Fruit fly (Drosophila melanogaster): ENCODE data around the gene swa.

DNA sequence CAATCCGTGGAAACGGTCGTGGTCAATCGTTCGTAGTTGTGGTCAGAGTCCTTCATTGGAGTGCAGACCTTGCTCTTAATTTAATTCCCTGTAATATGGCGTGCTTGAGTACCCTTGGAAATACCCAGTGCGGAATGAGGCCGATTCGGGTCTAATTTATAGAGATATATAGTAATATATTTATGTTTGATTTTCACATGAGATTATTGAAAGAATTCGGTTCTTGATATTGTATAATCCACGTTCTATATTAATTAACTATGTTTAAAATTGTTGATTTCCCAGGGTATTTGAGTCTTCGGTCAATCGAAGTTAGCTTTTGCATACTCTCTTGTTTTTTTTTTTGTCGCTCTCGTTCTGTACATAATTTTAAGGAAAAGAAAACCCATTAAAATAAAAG, 22.2 kb downstream of the swa start:
- no peak for TF ChIP-seq CG14711 (tag; optimal IDR thresholded peaks at IDR 0.05)
- no peak for TF ChIP-seq cic (GFP tag; optimal IDR thresholded peaks at IDR 0.05)
- no peak for TF ChIP-seq tj (GFP tag; optimal IDR thresholded peaks at IDR 0.05)
- no peak for TF ChIP-seq kay (GFP tag; ENCODE audit: borderline replicate concordance)
- no peak for TF ChIP-seq Mnt (GFP tag; optimal IDR thresholded peaks at IDR 0.05)
- TF ChIP-seq toe (GFP tag; optimal IDR thresholded peaks at IDR 0.05), result no peak
- no peak for TF ChIP-seq CG1620 (GFP tag; optimal IDR thresholded peaks at IDR 0.05)
- no peak for TF ChIP-seq cnc (optimal IDR thresholded peaks at IDR 0.05)
- TF ChIP-seq Crg-1 (GFP tag; optimal IDR thresholded peaks at IDR 0.05), result no peak
- no peak for TF ChIP-seq CG5204 (GFP tag; optimal IDR thresholded peaks at IDR 0.05)
- TF ChIP-seq bab1 (GFP tag; optimal IDR thresholded peaks at IDR 0.05), result no peak
